Worm (Caenorhabditis elegans) whole organism, early embryonic: ENCODE data around the gene F56C3.10.
"Not testable (repeated sequence)": the region's sequence is repeated elsewhere in the genome, so short reads cannot be mapped to it uniquely, and the experiment has no call there.

Experiments used
- B0310.2 ChIP-seq: sonication (generic microtip); optimal IDR thresholded peaks from 2 replicates; lab custom pipeline; 2016; ENCODE audit warnings: mild to moderate bottlenecking, missing genetic modification characterization, missing compliant biosample characterization
- F13C5.2 ChIP-seq: sonication (generic microtip); optimal IDR thresholded peaks from 2 replicates; lab custom pipeline; 2017; ENCODE audit warnings: mild to moderate bottlenecking, missing genetic modification characterization, inconsistent platforms, missing compliant biosample characterization
- aly-1 ChIP-seq: sonication (generic microtip); optimal IDR thresholded peaks from 2 replicates; lab custom pipeline; 2016; ENCODE audit warnings: missing genetic modification characterization, missing compliant biosample characterization
- ama-1 ChIP-seq: fragments of 150-350 bp; optimal IDR thresholded peaks from 2 replicates; lab custom pipeline; 2014
- ceh-13 ChIP-seq: fragments of 200-800 bp; sonication (Bioruptor generic); optimal IDR thresholded peaks from 2 replicates; lab custom pipeline; 2018; ENCODE audit warnings: mild to moderate bottlenecking, missing genetic modification characterization, missing compliant biosample characterization
- ceh-36 ChIP-seq: sonication (generic microtip); optimal IDR thresholded peaks from 2 replicates; lab custom pipeline; 2016; ENCODE audit warnings: missing genetic modification characterization, inconsistent platforms, missing compliant biosample characterization
- ets-7 ChIP-seq: sonication (generic microtip); optimal IDR thresholded peaks from 2 replicates; lab custom pipeline; 2016; ENCODE audit warnings: missing genotype, missing genetic modification characterization, missing compliant biosample characterization
- flt-1 ChIP-seq: fragments of 200-800 bp; sonication (Bioruptor generic); IDR thresholded peaks from 2 replicates; pipeline ENCODE4 v1.3.6; 2022; ENCODE audit warnings: missing genetic modification characterization, missing compliant biosample characterization
- hmbx-1 ChIP-seq: sonication (generic microtip); optimal IDR thresholded peaks from 2 replicates; lab custom pipeline; 2016; ENCODE audit warnings: mild to moderate bottlenecking, missing genetic modification characterization, missing compliant biosample characterization
- hmg-4 ChIP-seq: fragments of 200-800 bp; sonication (Bioruptor generic); optimal IDR thresholded peaks from 2 replicates; lab custom pipeline; 2018; ENCODE audit warnings: mild to moderate bottlenecking, missing genetic modification characterization, missing compliant biosample characterization
- hnd-1 ChIP-seq: sonication (generic microtip); optimal IDR thresholded peaks from 2 replicates; lab custom pipeline; 2016; ENCODE audit warnings: missing genetic modification characterization, missing compliant biosample characterization
- pes-1 ChIP-seq: fragments of 200-800 bp; sonication (Bioruptor generic); IDR thresholded peaks from 2 replicates; pipeline ENCODE4 v1.3.6; 2022; ENCODE audit warnings: missing genetic modification reagents, missing genetic modification characterization, missing compliant biosample characterization
- scrt-1 ChIP-seq: fragments of 200-800 bp; sonication (Bioruptor generic); IDR thresholded peaks from 2 replicates; pipeline ENCODE4 v1.3.6; 2022; ENCODE audit warnings: missing genetic modification characterization, missing compliant biosample characterization
- sea-1 ChIP-seq: fragments of 200-800 bp; sonication (Bioruptor generic); conservative IDR thresholded peaks from 2 replicates; pipeline ENCODE4 v1.3.6; 2022; ENCODE audit warnings: missing genetic modification characterization, missing compliant biosample characterization
- tbx-11 ChIP-seq: fragments of 200-800 bp; sonication (Bioruptor generic); IDR thresholded peaks from 2 replicates; pipeline ENCODE4 v1.3.6; 2022; ENCODE audit warnings: missing genetic modification characterization, missing compliant biosample characterization
- tbx-37 ChIP-seq: fragments of 200-800 bp; sonication (Bioruptor generic); conservative IDR thresholded peaks from 2 replicates; pipeline ENCODE4 v1.3.6; 2022; ENCODE audit warnings: missing genetic modification reagents, missing genetic modification characterization, missing compliant biosample characterization
- tra-4 ChIP-seq: sonication (generic microtip); optimal IDR thresholded peaks from 2 replicates; lab custom pipeline; 2017; ENCODE audit warnings: missing genetic modification characterization, missing compliant biosample characterization

Gene F56C3.10

ce11 chrX:1410552-1410951 lies 29.1 kb upstream of the F56C3.10 start, which contains the start of gene abu-2:
Gene abu-2, minus strand, starts transcription at chrX:1410652.
- TF ChIP-seq ceh-36 (tag; lab: Kevin White, UChicago) (no peak), ceh-13 (GFP tag; lab: Kevin White, UChicago) (no peak), tbx-11 (GFP tag; lab: Robert Waterston, UW) (no peak), tbx-37 (GFP tag; lab: Robert Waterston, UW) (no peak), ama-1 (lab: Kevin White, UChicago) (no peak), sea-1 (no peak), flt-1 (GFP tag; lab: Robert Waterston, UW) (no peak), B0310.2 (tag; lab: Kevin White, UChicago) (no peak), hmg-4 (no peak), F13C5.2 (tag; lab: Kevin White, UChicago) (no peak), aly-1 (tag; lab: Kevin White, UChicago) (no peak), hnd-1 (tag; lab: Kevin White, UChicago) (no peak), scrt-1 (no peak), hmbx-1 (tag; lab: Kevin White, UChicago) (no peak), tra-4 (tag; lab: Kevin White, UChicago) (no peak), ets-7 (tag; lab: Kevin White, UChicago) (no peak), pes-1 (no peak)

ce11 chrX:1409224-1409623 lies 27.8 kb upstream of the F56C3.10 start:
- no peak for TF ChIP-seq pes-1
- TF ChIP-seq tra-4 (tag; lab: Kevin White, UChicago) = no peak
- no peak for TF ChIP-seq ets-7 (tag; lab: Kevin White, UChicago)
- TF ChIP-seq ceh-36 (tag; lab: Kevin White, UChicago) = no peak
- TF ChIP-seq tbx-11 (GFP tag; lab: Robert Waterston, UW) = no peak
- no peak for TF ChIP-seq flt-1 (GFP tag; lab: Robert Waterston, UW)
- no peak for TF ChIP-seq ama-1 (lab: Kevin White, UChicago)
- no peak for TF ChIP-seq aly-1 (tag; lab: Kevin White, UChicago)
- no peak for TF ChIP-seq ceh-13 (GFP tag; lab: Kevin White, UChicago)
- TF ChIP-seq F13C5.2 (tag; lab: Kevin White, UChicago) = no peak
- TF ChIP-seq tbx-37 (GFP tag; lab: Robert Waterston, UW) = no peak

ce11 chrX:1403971-1404370 lies 22.5 kb upstream of the F56C3.10 start, which contains the start of gene ZK402.1:
Gene ZK402.1, plus strand, starts transcription at chrX:1404271.
- TF ChIP-seq hnd-1 (tag; lab: Kevin White, UChicago); flt-1 (GFP tag; lab: Robert Waterston, UW); scrt-1: not testable (repeated sequence)

- TF ChIP-seq ama-1 (lab: Kevin White, UChicago); scrt-1; F13C5.2 (tag; lab: Kevin White, UChicago): not testable (repeated sequence)
These were observed 22.0 kb upstream of the F56C3.10 start, which contains the start of gene ZK402.2 for ce11 chrX:1403444-1403843. Gene ZK402.2, plus strand, starts transcription at chrX:1403744.

ce11 chrX:1401259-1401658 lies 19.8 kb upstream of the F56C3.10 start, which contains the start of gene ZK402.5:
Gene ZK402.5, minus strand, starts transcription at chrX:1401359.
- no peak for TF ChIP-seq pes-1
- no peak for TF ChIP-seq hnd-1 (tag; lab: Kevin White, UChicago)
- no peak for TF ChIP-seq hmbx-1 (tag; lab: Kevin White, UChicago)
- no peak for TF ChIP-seq ceh-13 (GFP tag; lab: Kevin White, UChicago)
- no peak for TF ChIP-seq ama-1 (lab: Kevin White, UChicago)
- no peak for TF ChIP-seq hmg-4
- TF ChIP-seq F13C5.2 (tag; lab: Kevin White, UChicago) = no peak
- TF ChIP-seq tbx-37 (GFP tag; lab: Robert Waterston, UW) = no peak
- TF ChIP-seq ets-7 (tag; lab: Kevin White, UChicago) = no peak
- no peak for TF ChIP-seq aly-1 (tag; lab: Kevin White, UChicago)
- no peak for TF ChIP-seq scrt-1
- no peak for TF ChIP-seq ceh-36 (tag; lab: Kevin White, UChicago)

ce11 chrX:1397516-1397915 lies 16.1 kb upstream of the F56C3.10 start, which contains the start of gene H39E20.1:
Gene H39E20.1, minus strand, starts transcription at chrX:1397616.
- TF ChIP-seq B0310.2 (tag; lab: Kevin White, UChicago) (no peak), pes-1 (no peak), sea-1 (no peak), tbx-11 (GFP tag; lab: Robert Waterston, UW) (no peak), hmbx-1 (tag; lab: Kevin White, UChicago) (no peak), flt-1 (GFP tag; lab: Robert Waterston, UW) (no peak)

- no peak for TF ChIP-seq flt-1 (GFP tag; lab: Robert Waterston, UW)
- no peak for TF ChIP-seq F13C5.2 (tag; lab: Kevin White, UChicago)
- no peak for TF ChIP-seq B0310.2 (tag; lab: Kevin White, UChicago)
- no peak for TF ChIP-seq ama-1 (lab: Kevin White, UChicago)
- no peak for TF ChIP-seq pes-1
- no peak for TF ChIP-seq tra-4 (tag; lab: Kevin White, UChicago)
These were observed 14.3 kb upstream of the F56C3.10 start for ce11 chrX:1395793-1396192.

- TF ChIP-seq pes-1 (no peak), tbx-37 (GFP tag; lab: Robert Waterston, UW) (no peak), ceh-36 (tag; lab: Kevin White, UChicago) (no peak), scrt-1 (no peak), ceh-13 (GFP tag; lab: Kevin White, UChicago) (no peak), tra-4 (tag; lab: Kevin White, UChicago) (no peak), sea-1 (no peak), hnd-1 (tag; lab: Kevin White, UChicago) (no peak), hmg-4 (no peak), ets-7 (tag; lab: Kevin White, UChicago) (no peak), tbx-11 (GFP tag; lab: Robert Waterston, UW) (no peak), B0310.2 (tag; lab: Kevin White, UChicago) (no peak), aly-1 (tag; lab: Kevin White, UChicago) (no peak)
These were observed 13.0 kb upstream of the F56C3.10 start for ce11 chrX:1394437-1394836.
